Worm (Caenorhabditis elegans) whole organism, L4 larva: Measurements from ENCODE around the gene ceh-18.
A peak's percentile ranks its signal among the peaks of the same experiment; 100 is the strongest.

Experiments used
- ZK546.5 ChIP-seq, 2 experiments: sonication (generic microtip); optimal IDR thresholded peaks; 2 replicates each; lab custom pipeline; 2017; ENCODE audit warnings: missing biosample characterization in 2 of 2, missing genetic modification characterization in 2 of 2
- aly-2 ChIP-seq: sonication (generic microtip); optimal IDR thresholded peaks from 2 replicates; lab custom pipeline; 2018; ENCODE audit warnings: missing biosample characterization, missing genetic modification characterization
- ceh-32 ChIP-seq: sonication (generic microtip); optimal IDR thresholded peaks from 2 replicates; lab custom pipeline; 2016; ENCODE audit warnings: mild to moderate bottlenecking, missing genetic modification characterization, missing compliant biosample characterization; ENCODE audit not compliant: poor library complexity
- dpl-1 ChIP-seq: fragments of 150-350 bp; optimal IDR thresholded peaks from 2 replicates; lab custom pipeline; 2014; ENCODE audit warnings: missing biosample characterization, missing genetic modification reagents, missing genetic modification characterization
- lin-13 ChIP-seq: fragments of 150-350 bp; optimal IDR thresholded peaks from 2 replicates; lab custom pipeline; 2014; ENCODE audit warnings: missing biosample characterization, missing genetic modification reagents, missing genetic modification characterization
- lin-15B ChIP-seq: fragments of 150-350 bp; sonication (generic microtip); optimal IDR thresholded peaks from 3 replicates; lab custom pipeline; 2014; ENCODE audit warnings: missing biosample characterization, missing genetic modification characterization
- nhr-11 ChIP-seq: fragments of 150-350 bp; optimal IDR thresholded peaks from 2 replicates; lab custom pipeline; 2014; ENCODE audit warnings: missing biosample characterization, missing genetic modification characterization
- nhr-28 ChIP-seq: fragments of 150-350 bp; optimal IDR thresholded peaks from 2 replicates; lab custom pipeline; 2014; ENCODE audit warnings: missing biosample characterization, missing genetic modification characterization
- nhr-41 ChIP-seq: fragments of 200-800 bp; sonication (Bioruptor generic); IDR thresholded peaks from 2 replicates; pipeline ENCODE4 v1.3.6; 2022; ENCODE audit warnings: missing genetic modification reagents, missing genetic modification characterization, missing compliant biosample characterization
- nhr-6 ChIP-seq: fragments of 150-350 bp; optimal IDR thresholded peaks from 2 replicates; lab custom pipeline; 2014; ENCODE audit warnings: missing biosample characterization, missing genetic modification characterization
- skn-1 ChIP-seq: fragments of 150-350 bp; optimal IDR thresholded peaks from 2 replicates; lab custom pipeline; 2014; ENCODE audit warnings: missing biosample characterization, missing genetic modification characterization
- snpc-4 ChIP-seq: fragments of 150-350 bp; optimal IDR thresholded peaks from 2 replicates; lab custom pipeline; 2014; ENCODE audit warnings: missing biosample characterization, missing genetic modification characterization
- unc-130 ChIP-seq: sonication (generic microtip); optimal IDR thresholded peaks from 2 replicates; lab custom pipeline; 2016; ENCODE audit warnings: missing genetic modification reagents, missing genetic modification characterization, missing compliant biosample characterization
- ztf-11 ChIP-seq: fragments of 150-350 bp; optimal IDR thresholded peaks from 2 replicates; lab custom pipeline; 2014; ENCODE audit warnings: missing biosample characterization, missing genetic modification characterization

ce11 chrX:3820666-3821065 lies 36.9 kb downstream of the ceh-18 start:
- TF ChIP-seq lin-15B (tag; lab: Kevin White, UChicago) (no peak), ceh-32 (tag; lab: Kevin White, UChicago) (no peak), nhr-41 (GFP tag; lab: Robert Waterston, UW) (no peak), nhr-6 (tag; lab: Kevin White, UChicago) (no peak), aly-2 (no peak), snpc-4 (tag; lab: Kevin White, UChicago) (no peak), nhr-28 (tag; lab: Kevin White, UChicago) (peak; percentile 66), ztf-11 (no peak), ZK546.5 (tag; optimal IDR thresholded peaks at IDR 0.05; lab: Kevin White, UChicago) (no peak), lin-13 (no peak), nhr-11 (tag; lab: Kevin White, UChicago) (no peak), skn-1 (tag; lab: Kevin White, UChicago) (no peak), dpl-1 (GFP tag; lab: Kevin White, UChicago) (no peak), unc-130 (GFP tag; lab: Kevin White, UChicago) (no peak)
